Fruit fly (Drosophila melanogaster) ovary, adult (tissue): ENCODE measurements around the gene CG43084.

ENCODE experiments used
- CG17801 ChIP-seq: fragments of 200-800 bp; optimal IDR thresholded peaks from 2 replicates; lab custom pipeline; 2019; ENCODE audit warnings: missing biosample characterization, mild to moderate bottlenecking, missing genetic modification characterization, moderate library complexity; ENCODE audit not compliant: partially characterized antibody

The CG43084 gene

DNA sequence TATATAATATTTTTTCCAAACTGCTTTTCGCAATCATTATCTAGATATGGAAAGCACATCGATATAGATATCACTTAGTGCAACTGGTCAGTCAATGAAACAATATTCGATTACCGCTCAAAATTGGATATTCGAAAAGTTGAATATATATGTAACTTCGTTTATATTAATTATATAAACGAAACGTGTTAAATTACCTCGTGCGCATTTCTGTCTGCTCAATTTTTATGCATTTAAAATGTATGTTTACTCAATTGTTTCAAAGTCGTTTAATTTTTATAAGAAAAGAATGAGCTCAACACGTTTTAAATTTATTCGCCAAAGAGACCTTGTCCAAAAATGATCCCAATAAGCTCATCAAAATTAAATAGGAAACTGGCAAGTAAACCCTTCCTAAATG lies at the start of gene CG43084:
Gene CG43084 (plus strand): TSS at position 301 of the 400 bp plus-strand sequence.
- no peak for TF ChIP-seq CG17801

dm6 chr3L:15604979-15605378 lies 45.7 kb upstream of the CG43084 start:
- no peak for TF ChIP-seq CG17801

dm6 chr3L:15610109-15610508 lies 40.5 kb upstream of the CG43084 start, which contains the start of gene CG7650:
Gene CG7650, minus strand, starts transcription at chr3L:15610386.
- no peak for TF ChIP-seq CG17801

dm6 chr3L:15612728-15613127 lies 37.9 kb upstream of the CG43084 start, which contains the start of gene CG13449:
Gene CG13449, minus strand, starts transcription at chr3L:15612828.
- TF ChIP-seq CG17801 = no peak

DNA sequence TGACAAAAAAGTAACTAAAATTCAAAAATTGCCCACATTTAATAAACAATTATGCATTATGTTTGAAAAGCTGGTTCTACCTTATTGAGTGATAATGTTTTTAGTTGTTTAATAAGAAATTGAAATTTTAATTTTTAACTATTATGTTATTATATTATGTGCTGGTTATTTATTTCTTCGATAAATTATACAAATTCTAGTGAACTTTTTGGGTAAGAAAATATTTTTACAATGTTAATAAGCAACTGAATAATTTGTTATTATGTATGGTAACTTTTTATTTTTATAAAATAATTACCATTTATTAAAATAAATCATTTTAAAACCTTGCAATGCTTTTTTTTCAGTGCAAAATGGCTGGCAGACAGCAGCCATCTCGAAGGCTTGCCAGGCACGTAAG lies 34.2 kb upstream of the CG43084 start:
- TF ChIP-seq CG17801 = no peak

DNA sequence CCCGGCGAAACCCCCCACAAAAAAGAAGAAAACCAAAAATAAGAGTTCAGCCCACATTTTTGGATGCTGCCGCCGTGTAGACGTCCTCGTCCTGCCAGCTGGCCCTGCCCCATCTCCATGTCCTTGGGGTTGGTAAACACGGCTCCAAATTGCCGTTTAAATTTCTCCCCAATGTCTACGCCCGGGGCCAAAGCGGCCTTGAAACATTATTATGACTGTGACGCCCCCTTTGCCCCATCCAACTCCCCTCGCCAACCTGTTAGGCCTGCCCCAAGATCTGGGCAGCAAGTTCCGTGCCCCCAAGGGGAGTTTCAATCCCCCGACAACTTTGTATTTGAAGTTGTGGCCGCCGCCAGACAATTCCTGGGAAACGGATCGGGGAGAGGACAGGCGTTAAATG lies 33.8 kb upstream of the CG43084 start:
- no peak for TF ChIP-seq CG17801

DNA sequence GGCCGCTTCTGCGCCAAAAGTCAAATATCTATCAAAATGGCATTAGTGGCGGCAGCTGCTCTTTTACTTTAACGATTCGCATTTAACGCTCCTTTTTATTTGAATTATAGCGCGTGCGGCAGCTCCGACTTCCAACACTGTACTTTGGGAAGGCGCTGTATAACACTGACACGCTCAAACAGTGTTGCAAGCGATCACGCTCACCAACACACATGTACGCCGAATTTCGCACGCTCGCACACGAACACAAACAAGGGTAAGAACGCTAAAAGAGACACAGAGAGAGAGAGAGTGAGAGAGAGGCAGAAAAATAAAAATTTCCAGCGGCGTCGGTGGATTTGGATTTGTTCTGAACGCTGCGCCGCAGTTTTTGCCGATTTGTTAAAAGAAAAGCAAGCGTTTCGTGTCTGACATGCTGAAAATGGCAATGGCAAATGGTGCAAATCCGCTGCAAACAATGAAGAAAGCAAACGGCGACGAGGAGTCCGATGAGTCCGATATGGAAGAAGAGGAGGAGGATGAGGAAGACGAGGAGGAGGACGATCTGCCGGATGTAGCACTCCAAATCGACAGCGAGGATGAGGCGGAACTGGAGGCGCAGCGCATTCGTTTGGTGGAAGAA lies 30.9 kb upstream of the CG43084 start, which contains the start of gene Phs:
Gene Phs (plus strand): TSS at position 276 of the 622 bp plus-strand sequence.
- peak; percentile 32 for TF ChIP-seq CG17801

dm6 chr3L:15624097-15624496 lies 26.6 kb upstream of the CG43084 start:
- TF ChIP-seq CG17801 = no peak

DNA sequence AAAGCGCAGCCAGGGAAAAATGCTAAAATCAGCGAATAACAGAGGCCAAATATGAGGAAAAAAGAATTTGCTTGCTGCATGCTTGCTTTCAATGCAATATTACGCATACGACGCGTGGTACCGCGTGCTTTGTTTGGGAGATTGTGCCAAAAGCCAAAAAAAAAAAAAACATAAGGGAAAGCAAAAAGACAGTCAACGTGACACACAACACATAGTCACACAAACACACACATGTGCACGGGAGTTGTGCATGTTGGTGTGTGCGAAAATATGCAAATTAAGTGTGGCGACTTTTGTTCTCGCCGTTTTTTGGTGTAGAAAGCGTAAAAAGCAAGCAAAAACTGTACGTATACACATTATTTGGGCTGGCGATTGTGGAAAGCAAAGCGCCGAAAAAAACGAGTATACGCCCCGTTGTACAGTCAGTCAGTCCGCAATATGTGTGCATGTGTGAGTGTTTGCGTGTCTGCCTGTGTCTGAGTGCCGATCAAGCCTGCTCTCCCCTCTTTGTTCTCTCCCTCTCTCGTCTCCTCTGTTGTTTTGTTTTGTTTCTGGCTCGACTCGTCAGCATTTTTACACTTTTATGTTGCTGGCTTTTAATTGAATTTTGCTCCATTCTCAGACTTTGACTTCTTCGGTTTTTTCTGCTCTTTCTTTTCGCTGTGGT lies 25.6 kb upstream of the CG43084 start:
- TF ChIP-seq CG17801 = no peak

dm6 chr3L:15625676-15626414 lies 24.8 kb upstream of the CG43084 start:
- TF ChIP-seq CG17801 = peak; percentile 92

- TF ChIP-seq CG17801 = no peak
Observed at dm6 chr3L:15627295-15627694, 23.4 kb upstream of the CG43084 start.

- TF ChIP-seq CG17801 = no peak
Observed at dm6 chr3L:15631067-15631466, 19.6 kb upstream of the CG43084 start.

DNA sequence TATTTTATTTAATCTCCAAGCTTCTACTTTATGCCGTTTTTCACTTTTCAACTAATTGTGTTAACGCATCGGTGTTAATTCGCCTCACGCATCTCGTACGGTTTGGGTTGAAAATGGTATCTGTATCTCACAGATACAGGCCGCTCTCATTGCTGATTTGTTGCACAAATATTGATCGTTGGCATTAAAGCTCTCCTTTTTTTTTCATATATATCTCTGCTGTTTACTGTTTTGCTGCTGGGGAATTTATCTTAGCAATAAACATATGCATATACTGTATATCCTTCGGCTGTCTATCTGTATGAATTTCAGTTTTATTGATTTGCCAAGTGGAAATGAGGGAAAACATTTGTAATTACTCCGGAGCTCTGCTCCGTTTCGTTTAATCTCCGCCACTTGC lies 18.0 kb upstream of the CG43084 start:
- TF ChIP-seq CG17801 = no peak

DNA sequence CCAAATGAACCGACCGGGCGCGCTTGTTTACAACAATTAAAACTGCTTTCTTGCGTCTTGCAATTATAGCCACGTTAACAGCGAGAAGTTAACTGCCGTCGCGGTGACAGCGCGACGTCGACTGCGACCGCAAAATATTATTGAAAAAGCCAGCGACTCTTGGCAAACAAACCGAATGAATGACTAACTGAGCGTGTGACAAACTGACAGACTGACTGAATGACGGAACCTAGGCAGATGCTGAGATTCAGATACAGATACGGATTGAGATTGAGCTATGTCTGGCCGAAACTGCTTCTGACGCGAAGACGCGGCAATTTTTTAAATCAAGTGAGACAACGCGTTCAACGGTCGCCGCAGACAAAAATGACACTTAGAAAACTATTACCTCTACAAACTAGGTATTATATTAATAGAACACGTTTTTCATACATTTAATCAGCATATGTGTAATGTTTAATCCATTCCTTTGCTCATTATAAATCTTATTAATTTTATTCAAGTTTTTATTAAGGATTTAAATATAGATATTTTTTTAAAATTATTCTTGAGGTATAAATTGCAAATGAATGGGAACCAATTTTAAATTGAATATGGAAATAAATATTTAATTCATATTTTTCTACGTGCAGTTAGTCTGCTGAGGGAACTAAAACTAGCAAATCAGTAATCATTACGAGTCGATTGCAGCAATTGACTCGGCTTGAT lies 16.1 kb upstream of the CG43084 start:
- no peak for TF ChIP-seq CG17801

- no peak for TF ChIP-seq CG17801
Observed at dm6 chr3L:15636359-15636758, 14.3 kb upstream of the CG43084 start.

- TF ChIP-seq CG17801 = no peak
Observed at dm6 chr3L:15636978-15637377, 13.7 kb upstream of the CG43084 start.

DNA sequence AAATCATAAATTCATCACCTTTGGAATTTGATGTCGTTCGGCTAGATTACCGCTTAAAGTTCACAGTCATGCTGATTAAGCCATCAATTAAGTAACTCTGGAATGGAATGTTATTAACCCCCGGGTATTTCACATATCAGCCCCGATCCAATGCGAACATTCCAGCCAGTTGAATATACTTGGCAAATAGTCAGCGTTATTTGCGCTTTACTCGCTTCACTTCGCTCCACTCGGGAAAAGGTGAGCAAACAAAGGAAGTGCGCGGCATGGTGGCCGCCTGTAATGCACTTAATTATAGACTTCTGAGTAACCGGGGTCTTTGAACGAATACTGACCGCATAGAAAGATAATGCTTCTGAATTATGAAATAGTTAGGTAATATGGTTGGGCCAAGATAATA lies 13.0 kb upstream of the CG43084 start:
- no peak for TF ChIP-seq CG17801
